Worm (Caenorhabditis elegans) whole organism, L2 larva: ENCODE measurements around the gene C43H6.12.

Source experiments
- C34F6.9 ChIP-seq: fragments of 150-350 bp; optimal IDR thresholded peaks from 2 replicates; lab custom pipeline; 2014; ENCODE audit warnings: missing biosample characterization, missing genetic modification characterization
- R02D3.7 ChIP-seq: fragments of 150-350 bp; optimal IDR thresholded peaks from 2 replicates; lab custom pipeline; 2014; ENCODE audit warnings: missing biosample characterization, missing genetic modification characterization
- aly-2 ChIP-seq: fragments of 150-350 bp; optimal IDR thresholded peaks from 2 replicates; lab custom pipeline; 2014; ENCODE audit warnings: missing biosample characterization, missing genetic modification characterization
- ama-1 ChIP-seq: fragments of 150-350 bp; optimal IDR thresholded peaks from 2 replicates; lab custom pipeline; 2018; ENCODE audit warnings: inconsistent platforms
- ceh-82 ChIP-seq: fragments of 150-350 bp; optimal IDR thresholded peaks from 2 replicates; lab custom pipeline; 2014; ENCODE audit warnings: missing biosample characterization, missing genetic modification characterization
- crh-2 ChIP-seq: sonication (generic microtip); optimal IDR thresholded peaks from 2 replicates; lab custom pipeline; 2017; ENCODE audit warnings: missing biosample characterization, missing genetic modification characterization
- dmd-4 ChIP-seq: sonication (generic microtip); optimal IDR thresholded peaks from 2 replicates; lab custom pipeline; 2017; ENCODE audit warnings: missing biosample characterization, missing genetic modification characterization
- elt-1 ChIP-seq: fragments of 150-350 bp; optimal IDR thresholded peaks from 2 replicates; lab custom pipeline; 2014; ENCODE audit warnings: missing biosample characterization, missing genetic modification characterization
- elt-3 ChIP-seq: sonication (generic microtip); optimal IDR thresholded peaks from 2 replicates; lab custom pipeline; 2017; ENCODE audit warnings: missing biosample characterization, missing genetic modification characterization
- fos-1 ChIP-seq: fragments of 150-350 bp; optimal IDR thresholded peaks from 2 replicates; lab custom pipeline; 2014; ENCODE audit warnings: missing biosample characterization, missing genetic modification characterization
- gmeb-1 ChIP-seq: fragments of 150-350 bp; optimal IDR thresholded peaks from 2 replicates; lab custom pipeline; 2014; ENCODE audit warnings: missing biosample characterization, missing genetic modification characterization
- lin-11 ChIP-seq: fragments of 150-350 bp; sonication (generic microtip); optimal IDR thresholded peaks from 2 replicates; lab custom pipeline; 2014; ENCODE audit warnings: missing biosample characterization, missing genetic modification characterization, inconsistent platforms, mixed read lengths
- lin-13 ChIP-seq: fragments of 150-350 bp; optimal IDR thresholded peaks from 2 replicates; lab custom pipeline; 2014; ENCODE audit warnings: missing biosample characterization, missing genetic modification reagents, missing genetic modification characterization
- mdl-1 ChIP-seq, 2 experiments: fragments of 150-350 bp in 1 of 2; sonication (generic microtip) in 1 of 2; optimal IDR thresholded peaks; 2 replicates each; lab custom pipeline; 2017; ENCODE audit warnings: missing biosample characterization in 2 of 2, missing genetic modification characterization in 2 of 2
- nhr-6 ChIP-seq: fragments of 150-350 bp; optimal IDR thresholded peaks from 2 replicates; lab custom pipeline; 2014; ENCODE audit warnings: missing biosample characterization, missing genetic modification characterization
- skn-1 ChIP-seq: sonication (generic microtip); optimal IDR thresholded peaks from 2 replicates; lab custom pipeline; 2017; ENCODE audit warnings: missing biosample characterization, missing genetic modification characterization
- sma-3 ChIP-seq: sonication (generic microtip); optimal IDR thresholded peaks from 2 replicates; lab custom pipeline; 2016; ENCODE audit warnings: missing genetic modification reagents, missing genetic modification characterization, missing compliant biosample characterization
- unc-39 ChIP-seq: fragments of 150-350 bp; optimal IDR thresholded peaks from 2 replicates; lab custom pipeline; 2014; ENCODE audit warnings: missing biosample characterization, missing genetic modification characterization
- unc-62 ChIP-seq: fragments of 150-350 bp; optimal IDR thresholded peaks from 2 replicates; lab custom pipeline; 2014; ENCODE audit warnings: missing biosample characterization, missing genetic modification reagents, missing genetic modification characterization
- ztf-4 ChIP-seq: fragments of 150-350 bp; optimal IDR thresholded peaks from 2 replicates; lab custom pipeline; 2014; ENCODE audit warnings: missing biosample characterization, missing genetic modification characterization

C43H6.12 gene

DNA sequence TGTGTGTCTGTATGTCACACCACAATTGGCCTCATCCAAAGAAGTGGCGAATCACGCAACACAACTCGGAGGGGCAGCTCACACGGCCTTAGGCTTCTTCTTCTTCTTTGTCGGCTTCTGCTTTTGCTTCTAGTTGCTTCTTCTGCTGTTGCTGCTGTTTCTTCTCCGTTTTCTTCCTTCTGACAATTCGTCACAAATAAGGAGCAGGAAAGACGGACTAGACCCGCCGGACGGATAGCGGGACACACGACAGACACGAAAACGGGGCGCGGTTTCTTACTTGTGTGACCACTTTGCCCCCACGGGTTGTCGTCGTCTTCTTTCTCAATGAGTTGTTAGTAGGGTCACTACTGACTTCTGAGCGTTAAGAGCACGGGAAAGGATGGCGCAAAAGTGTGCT lies 46.7 kb downstream of the C43H6.12 start:
- TF ChIP-seq ztf-4 (tag; lab: Kevin White, UChicago) = no peak
- TF ChIP-seq dmd-4 = no peak
- no peak for TF ChIP-seq ceh-82 (tag; lab: Kevin White, UChicago)
- no peak for TF ChIP-seq C34F6.9
- TF ChIP-seq unc-39 = no peak
- no peak for TF ChIP-seq ama-1 (lab: Kevin White, UChicago)
- no peak for TF ChIP-seq sma-3 (GFP tag; lab: Kevin White, UChicago)
- TF ChIP-seq nhr-6 (tag; lab: Kevin White, UChicago) = no peak
- TF ChIP-seq fos-1 (tag; lab: Kevin White, UChicago) = no peak
- no peak for TF ChIP-seq R02D3.7
- no peak for TF ChIP-seq lin-11 (tag; lab: Kevin White, UChicago)
- TF ChIP-seq lin-13 = no peak
- TF ChIP-seq skn-1 = no peak
- TF ChIP-seq crh-2 (tag; lab: Kevin White, UChicago) = no peak
- TF ChIP-seq elt-1 (tag; lab: Kevin White, UChicago) = no peak
- no peak for TF ChIP-seq aly-2 (tag; lab: Kevin White, UChicago)
- no peak for TF ChIP-seq gmeb-1 (tag; lab: Kevin White, UChicago)

DNA sequence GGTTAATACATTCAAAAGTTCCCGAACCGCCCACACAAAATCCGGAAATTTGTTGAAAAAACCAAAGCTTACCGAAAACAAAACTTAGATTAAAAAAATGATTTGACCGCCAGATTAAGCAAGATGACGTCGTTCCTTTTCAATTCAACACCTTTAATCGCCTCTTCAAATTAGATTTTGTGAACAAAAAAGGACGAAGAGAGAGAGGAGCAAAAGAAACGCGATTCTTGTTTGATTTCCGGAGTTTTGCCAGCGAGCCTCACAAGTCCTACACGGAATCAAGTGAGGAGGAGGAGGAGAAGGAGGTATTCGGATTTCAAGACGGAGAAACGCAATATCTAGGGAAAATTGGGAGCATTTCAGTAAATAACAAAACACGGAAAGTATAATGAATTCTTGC lies 48.1 kb downstream of the C43H6.12 start:
- TF ChIP-seq unc-62 (GFP tag; lab: Kevin White, UChicago) (no peak), mdl-1 (tag; optimal IDR thresholded peaks at IDR 0.05; lab: Kevin White, UChicago) (no peak), sma-3 (GFP tag; lab: Kevin White, UChicago) (no peak), aly-2 (tag; lab: Kevin White, UChicago) (no peak), C34F6.9 (no peak), elt-3 (no peak)
- TF ChIP-seq, all 48 proteins: peak for 0
